Worm (Caenorhabditis elegans) whole organism, L2 larva: ENCODE measurements around the gene srx-58.

ENCODE experiments used
- C34F6.9 ChIP-seq: fragments of 150-350 bp; optimal IDR thresholded peaks from 2 replicates; lab custom pipeline; 2014; ENCODE audit warnings: missing biosample characterization, missing genetic modification characterization
- F13H6.1 ChIP-seq: sonication (generic microtip); optimal IDR thresholded peaks from 2 replicates; lab custom pipeline; 2016; ENCODE audit warnings: missing genetic modification characterization, missing compliant biosample characterization
- Y55F3AM.14 ChIP-seq: fragments of 200-800 bp; sonication (Bioruptor generic); optimal IDR thresholded peaks from 2 replicates; lab custom pipeline; 2018; ENCODE audit warnings: mild to moderate bottlenecking, missing genetic modification characterization, missing compliant biosample characterization
- ZK546.5 ChIP-seq: sonication (generic microtip); optimal IDR thresholded peaks from 2 replicates; lab custom pipeline; 2017; ENCODE audit warnings: missing biosample characterization, missing genetic modification characterization
- alr-1 ChIP-seq: fragments of 150-350 bp; optimal IDR thresholded peaks from 2 replicates; lab custom pipeline; 2014; ENCODE audit warnings: missing biosample characterization, missing genetic modification characterization
- aly-2 ChIP-seq: fragments of 150-350 bp; optimal IDR thresholded peaks from 2 replicates; lab custom pipeline; 2014; ENCODE audit warnings: missing biosample characterization, missing genetic modification characterization
- ama-1 ChIP-seq: fragments of 150-350 bp; optimal IDR thresholded peaks from 2 replicates; lab custom pipeline; 2018; ENCODE audit warnings: inconsistent platforms
- ceh-16 ChIP-seq: fragments of 150-350 bp; optimal IDR thresholded peaks from 2 replicates; lab custom pipeline; 2014; ENCODE audit warnings: missing biosample characterization, missing genetic modification characterization
- crh-2 ChIP-seq: sonication (generic microtip); optimal IDR thresholded peaks from 2 replicates; lab custom pipeline; 2017; ENCODE audit warnings: missing biosample characterization, missing genetic modification characterization
- dmd-4 ChIP-seq: sonication (generic microtip); optimal IDR thresholded peaks from 2 replicates; lab custom pipeline; 2017; ENCODE audit warnings: missing biosample characterization, missing genetic modification characterization
- egl-27 ChIP-seq: sonication (generic microtip); optimal IDR thresholded peaks from 3 replicates; lab custom pipeline; 2017; ENCODE audit warnings: missing biosample characterization, missing genetic modification reagents, missing genetic modification characterization
- elt-1 ChIP-seq: fragments of 150-350 bp; optimal IDR thresholded peaks from 2 replicates; lab custom pipeline; 2014; ENCODE audit warnings: missing biosample characterization, missing genetic modification characterization
- fos-1 ChIP-seq: fragments of 150-350 bp; optimal IDR thresholded peaks from 2 replicates; lab custom pipeline; 2014; ENCODE audit warnings: missing biosample characterization, missing genetic modification characterization
- gmeb-1 ChIP-seq: fragments of 150-350 bp; optimal IDR thresholded peaks from 2 replicates; lab custom pipeline; 2014; ENCODE audit warnings: missing biosample characterization, missing genetic modification characterization
- lin-11 ChIP-seq: fragments of 150-350 bp; sonication (generic microtip); optimal IDR thresholded peaks from 2 replicates; lab custom pipeline; 2014; ENCODE audit warnings: missing biosample characterization, missing genetic modification characterization, inconsistent platforms, mixed read lengths
- lin-13 ChIP-seq: fragments of 150-350 bp; optimal IDR thresholded peaks from 2 replicates; lab custom pipeline; 2014; ENCODE audit warnings: missing biosample characterization, missing genetic modification reagents, missing genetic modification characterization
- lin-39 ChIP-seq: fragments of 150-350 bp; optimal IDR thresholded peaks from 2 replicates; lab custom pipeline; 2014; ENCODE audit warnings: missing biosample characterization, missing genetic modification reagents, missing genetic modification characterization
- lsy-2 ChIP-seq, 2 experiments: fragments of 150-350 bp in 1 of 2; sonication (generic microtip) in 1 of 2; optimal IDR thresholded peaks; 2 replicates each; lab custom pipeline; 2014 to 2017; ENCODE audit warnings: missing biosample characterization in 2 of 2, missing genetic modification characterization in 2 of 2
- mab-5 ChIP-seq: fragments of 150-350 bp; optimal IDR thresholded peaks from 2 replicates; lab custom pipeline; 2014; ENCODE audit warnings: missing biosample characterization, missing genetic modification characterization
- nhr-11 ChIP-seq: fragments of 150-350 bp; optimal IDR thresholded peaks from 2 replicates; lab custom pipeline; 2014; ENCODE audit warnings: missing biosample characterization, missing genetic modification characterization
- nhr-12 ChIP-seq: fragments of 150-350 bp; optimal IDR thresholded peaks from 2 replicates; lab custom pipeline; 2014; ENCODE audit warnings: missing biosample characterization, missing genetic modification characterization
- nhr-129 ChIP-seq: fragments of 150-350 bp; optimal IDR thresholded peaks from 2 replicates; lab custom pipeline; 2014; ENCODE audit warnings: missing biosample characterization, missing genetic modification characterization
- nhr-21 ChIP-seq: fragments of 150-350 bp; optimal IDR thresholded peaks from 2 replicates; lab custom pipeline; 2014; ENCODE audit warnings: missing biosample characterization, missing genetic modification characterization
- nhr-237 ChIP-seq: fragments of 150-350 bp; optimal IDR thresholded peaks from 2 replicates; lab custom pipeline; 2014; ENCODE audit warnings: missing biosample characterization, missing genetic modification characterization
- nhr-25 ChIP-seq: fragments of 150-350 bp; sonication (generic microtip); optimal IDR thresholded peaks from 3 replicates; lab custom pipeline; 2014; ENCODE audit warnings: missing biosample characterization, missing genetic modification characterization
- nhr-6 ChIP-seq: fragments of 150-350 bp; optimal IDR thresholded peaks from 2 replicates; lab custom pipeline; 2014; ENCODE audit warnings: missing biosample characterization, missing genetic modification characterization
- nhr-77 ChIP-seq: fragments of 150-350 bp; optimal IDR thresholded peaks from 2 replicates; lab custom pipeline; 2014; ENCODE audit warnings: missing biosample characterization, missing genetic modification characterization
- sem-4 ChIP-seq: fragments of 150-350 bp; optimal IDR thresholded peaks from 2 replicates; lab custom pipeline; 2014; ENCODE audit warnings: missing biosample characterization, missing genetic modification reagents, missing genetic modification characterization
- skn-1 ChIP-seq: sonication (generic microtip); optimal IDR thresholded peaks from 2 replicates; lab custom pipeline; 2017; ENCODE audit warnings: missing biosample characterization, missing genetic modification characterization
- sma-9 ChIP-seq, 2 experiments: fragments of 150-350 bp in 1 of 2; sonication (generic microtip) in 1 of 2; optimal IDR thresholded peaks; 2 replicates each; lab custom pipeline; 2014 to 2016; ENCODE audit warnings: missing genetic modification characterization in 2 of 2, mild to moderate bottlenecking in 1 of 2, missing biosample characterization in 1 of 2, missing compliant biosample characterization in 1 of 2, missing genetic modification reagents in 1 of 2, moderate library complexity in 1 of 2
- snpc-4 ChIP-seq: fragments of 150-350 bp; optimal IDR thresholded peaks from 2 replicates; lab custom pipeline; 2014; ENCODE audit warnings: missing biosample characterization, missing genetic modification characterization
- unc-39 ChIP-seq: fragments of 150-350 bp; optimal IDR thresholded peaks from 2 replicates; lab custom pipeline; 2014; ENCODE audit warnings: missing biosample characterization, missing genetic modification characterization
- unc-55 ChIP-seq: fragments of 150-350 bp; sonication (generic microtip); optimal IDR thresholded peaks from 3 replicates; lab custom pipeline; 2014; ENCODE audit warnings: missing biosample characterization, missing genetic modification reagents, missing genetic modification characterization
- unc-62 ChIP-seq: fragments of 150-350 bp; optimal IDR thresholded peaks from 2 replicates; lab custom pipeline; 2014; ENCODE audit warnings: missing biosample characterization, missing genetic modification reagents, missing genetic modification characterization
- zag-1 ChIP-seq: fragments of 150-350 bp; optimal IDR thresholded peaks from 2 replicates; lab custom pipeline; 2014; ENCODE audit warnings: missing biosample characterization, missing genetic modification characterization
- ztf-1 ChIP-seq: fragments of 200-800 bp; sonication (Bioruptor generic); conservative IDR thresholded peaks from 2 replicates; pipeline ENCODE4 v1.3.6; 2022; ENCODE audit warnings: missing genetic modification characterization, missing compliant biosample characterization
- ztf-11 ChIP-seq: sonication (generic microtip); optimal IDR thresholded peaks from 2 replicates; lab custom pipeline; 2017; ENCODE audit warnings: missing biosample characterization, missing genetic modification characterization

The srx-58 gene

ce11 chrV:15388820-15389384 is 36.4 kb downstream of the srx-58 start, which contains the start of gene srh-170:
Gene srh-170, minus strand, starts transcription at chrV:15388870.
- no peak for TF ChIP-seq nhr-25
- TF ChIP-seq lsy-2 (tag; optimal IDR thresholded peaks at IDR 0.05; lab: Kevin White, UChicago): no peak
- TF ChIP-seq aly-2 (tag; lab: Kevin White, UChicago): no peak
- TF ChIP-seq fos-1: no peak
- TF ChIP-seq zag-1 (tag; lab: Kevin White, UChicago): no peak
- TF ChIP-seq ceh-16 (tag; lab: Kevin White, UChicago): no peak
- TF ChIP-seq unc-62: no peak
- TF ChIP-seq F13H6.1 (tag; lab: Kevin White, UChicago): no peak
- no peak for TF ChIP-seq egl-27 (tag; lab: Kevin White, UChicago)
- TF ChIP-seq lin-11 (tag; lab: Kevin White, UChicago): no peak
- TF ChIP-seq crh-2: no peak
- TF ChIP-seq unc-55: no peak
- no peak for TF ChIP-seq nhr-129 (tag; lab: Kevin White, UChicago)

- no peak for TF ChIP-seq nhr-12 (tag; lab: Kevin White, UChicago)
- no peak for TF ChIP-seq nhr-25
- no peak for TF ChIP-seq lin-11 (tag; lab: Kevin White, UChicago)
- TF ChIP-seq nhr-77 (tag; lab: Kevin White, UChicago): no peak
- no peak for TF ChIP-seq aly-2 (tag; lab: Kevin White, UChicago)
- no peak for TF ChIP-seq ZK546.5
- TF ChIP-seq dmd-4 (tag; lab: Kevin White, UChicago): no peak
- TF ChIP-seq ztf-1 (GFP tag; lab: Robert Waterston, UW): no peak
- no peak for TF ChIP-seq unc-39
- TF ChIP-seq lin-39: no peak
- no peak for TF ChIP-seq ztf-11 (tag; lab: Kevin White, UChicago)
- no peak for TF ChIP-seq zag-1 (tag; lab: Kevin White, UChicago)
- TF ChIP-seq Y55F3AM.14: no peak
- no peak for TF ChIP-seq ama-1
- TF ChIP-seq mab-5 (tag; lab: Kevin White, UChicago): no peak
- no peak for TF ChIP-seq nhr-21 (tag; lab: Kevin White, UChicago)
- no peak for TF ChIP-seq nhr-237 (tag; lab: Kevin White, UChicago)
Measured at ce11 chrV:15392064-15392463, 39.6 kb downstream of the srx-58 start.

ce11 chrV:15394906-15395305 is 42.4 kb downstream of the srx-58 start, which contains the start of gene T06E6.1:
Gene T06E6.1, minus strand, starts transcription at chrV:15394961.
- TF ChIP-seq nhr-25: no peak
- TF ChIP-seq ztf-11 (tag; lab: Kevin White, UChicago): no peak
- peak; percentile 5 for TF ChIP-seq unc-55
- no peak for TF ChIP-seq C34F6.9 (tag; lab: Kevin White, UChicago)
- no peak for TF ChIP-seq crh-2
- peak; percentile 68 for TF ChIP-seq gmeb-1 (tag; lab: Kevin White, UChicago)
- TF ChIP-seq ama-1: no peak
- TF ChIP-seq elt-1 (tag; lab: Kevin White, UChicago): no peak
- peak; percentile 28 for TF ChIP-seq lin-13
- no peak for TF ChIP-seq egl-27 (tag; lab: Kevin White, UChicago)
- TF ChIP-seq F13H6.1 (tag; lab: Kevin White, UChicago): no peak
- TF ChIP-seq lsy-2 (tag; optimal IDR thresholded peaks at IDR 0.05; lab: Kevin White, UChicago): peak in 1 of 2 experiments; percentile 23

- TF ChIP-seq crh-2 (no peak), skn-1 (tag; lab: Kevin White, UChicago) (no peak), unc-62 (no peak), C34F6.9 (tag; lab: Kevin White, UChicago) (no peak), ama-1 (no peak), lsy-2 (tag; optimal IDR thresholded peaks at IDR 0.05; lab: Kevin White, UChicago) (no peak), sma-9 (GFP tag; optimal IDR thresholded peaks at IDR 0.05; lab: Kevin White, UChicago) (no peak), sma-9 (tag; optimal IDR thresholded peaks at IDR 0.05; lab: Kevin White, UChicago) (no peak)
Measured at ce11 chrV:15395347-15395746, 42.9 kb downstream of the srx-58 start, which contains the start of gene cyb-3. Gene cyb-3, plus strand, starts transcription at chrV:15395696.

- no peak for TF ChIP-seq lin-11 (tag; lab: Kevin White, UChicago)
- TF ChIP-seq nhr-25: no peak
- TF ChIP-seq zag-1 (tag; lab: Kevin White, UChicago): no peak
- no peak for TF ChIP-seq sem-4 (tag; lab: Kevin White, UChicago)
- no peak for TF ChIP-seq nhr-6 (tag; lab: Kevin White, UChicago)
- no peak for TF ChIP-seq sma-9 (GFP tag; optimal IDR thresholded peaks at IDR 0.05; lab: Kevin White, UChicago)
- TF ChIP-seq sma-9 (tag; optimal IDR thresholded peaks at IDR 0.05; lab: Kevin White, UChicago): no peak
- TF ChIP-seq snpc-4 (tag; lab: Kevin White, UChicago): no peak
- TF ChIP-seq nhr-11 (tag; lab: Kevin White, UChicago): no peak
- TF ChIP-seq crh-2: no peak
- no peak for TF ChIP-seq alr-1 (tag; lab: Kevin White, UChicago)
Measured at ce11 chrV:15397139-15397538, 44.7 kb downstream of the srx-58 start.
